Worm (Caenorhabditis elegans): ENCODE results near the gene clec-257.

- TF ChIP-seq unc-39 (tag; optimal IDR thresholded peaks at IDR 0.05) (no peak), snpc-4 (tag; optimal IDR thresholded peaks at IDR 0.05) (no peak), ces-1 (GFP tag; optimal IDR thresholded peaks at IDR 0.05) (no peak), nhr-237 (tag; optimal IDR thresholded peaks at IDR 0.05) (no peak)
Measured at ce11 chrV:18724076-18724475, 48.8 kb upstream of the clec-257 start.

Measured in whole organism, mixed stage, embryonic.